Fruit fly (Drosophila melanogaster) whole organism, adult: ENCODE data around the gene CG14689.

Experiments used
- CG11617 ChIP-seq: fragments of 200-800 bp; sonication (Bioruptor generic); optimal IDR thresholded peaks from 2 replicates; lab custom pipeline; 2017; ENCODE audit warnings: mild to moderate bottlenecking, missing biosample characterization, missing genetic modification reagents, missing genetic modification characterization
- Clk ChIP-seq: fragments of 200-800 bp; sonication (Bioruptor generic); optimal IDR thresholded peaks from 2 replicates; lab custom pipeline; 2017; ENCODE audit warnings: missing biosample characterization, missing genetic modification characterization
- kay ChIP-seq: fragments of 200-800 bp; sonication (Bioruptor generic); peaks from one replicate; lab custom pipeline; 2016; ENCODE audit warnings: missing biosample characterization, missing genetic modification characterization, borderline replicate concordance
- ovo ChIP-seq: fragments of 200-800 bp; sonication (Bioruptor generic); optimal IDR thresholded peaks from 2 replicates; lab custom pipeline; 2016; ENCODE audit warnings: missing biosample characterization, missing genetic modification characterization

- TF ChIP-seq ovo (GFP tag; lab: Kevin White, UChicago) (peak; percentile 78), kay (GFP tag; lab: Kevin White, UChicago) (no peak), CG11617 (GFP tag; lab: Kevin White, UChicago) (peak; percentile 65), Clk (peak; percentile 33)
These were observed 30.0 kb downstream of the CG14689 start, which contains the start of gene Phyhd1 for dm6 chr3R:10680825-10681681.
